Fruit fly (Drosophila melanogaster): ENCODE measurements around the gene TfIIEbeta.

The TfIIEbeta gene

dm6 chr3L:4272167-4272773, 14.6 kb upstream of the TfIIEbeta start (continued):
- TF ChIP-seq ara (GFP tag; IDR thresholded peaks at IDR 0.05) (peak; percentile 19; the same call in 1 of the 2 replicates), PHDP (tag; optimal IDR thresholded peaks at IDR 0.05) (no peak), ATbp (GFP tag; optimal IDR thresholded peaks at IDR 0.05) (peak; percentile 62), Nf-YB (GFP tag; optimal IDR thresholded peaks at IDR 0.05) (peak; percentile 18), dmrt11E (tag; optimal IDR thresholded peaks at IDR 0.05) (peak; percentile 54), CG2875 (GFP tag; optimal IDR thresholded peaks at IDR 0.05) (peak; percentile 64), CG17359 (tag; optimal IDR thresholded peaks at IDR 0.05) (peak; percentile 18), CG2202 (tag; optimal IDR thresholded peaks at IDR 0.05) (peak; percentile 71)

- no peak for TF ChIP-seq Nf-YC (tag; optimal IDR thresholded peaks at IDR 0.05)
- TF ChIP-seq prd (optimal IDR thresholded peaks at IDR 0.05): no peak
- TF ChIP-seq prd (GFP tag; IDR thresholded peaks at IDR 0.05): no peak
- TF ChIP-seq CG11456 (GFP tag; IDR thresholded peaks at IDR 0.05): no peak
- peak; percentile 88 for TF ChIP-seq gfzf (GFP tag; optimal IDR thresholded peaks at IDR 0.05)
- peak; percentile 24 for TF ChIP-seq CG1603 (tag; optimal IDR thresholded peaks at IDR 0.05)
- TF ChIP-seq CG32767 (GFP tag; IDR thresholded peaks at IDR 0.05): no peak
- TF ChIP-seq HLHmδ (GFP tag; optimal IDR thresholded peaks at IDR 0.05): no peak
- TF ChIP-seq CG6791 (GFP tag; IDR thresholded peaks at IDR 0.05; ENCODE audit: partially characterized antibody): no peak
- TF ChIP-seq ind (GFP tag; optimal IDR thresholded peaks at IDR 0.05): no peak
- TF ChIP-seq kah (GFP tag; optimal IDR thresholded peaks at IDR 0.05): peak; percentile 88
- no peak for TF ChIP-seq Hand (GFP tag; optimal IDR thresholded peaks at IDR 0.05)
- TF ChIP-seq Tbp (GFP tag; optimal IDR thresholded peaks at IDR 0.05): no peak
- TF ChIP-seq CG32532 (GFP tag; IDR thresholded peaks at IDR 0.05): no peak
- no peak for TF ChIP-seq CG16815 (GFP tag; optimal IDR thresholded peaks at IDR 0.05)
- no peak for TF ChIP-seq PHDP (tag; optimal IDR thresholded peaks at IDR 0.05)
- peak; percentile 26; the same call in 1 of the 3 replicates for TF ChIP-seq CG34422 (GFP tag; IDR thresholded peaks at IDR 0.05)
- no peak for TF ChIP-seq CG33557 (GFP tag; optimal IDR thresholded peaks at IDR 0.05)
- no peak for TF ChIP-seq her (GFP tag; optimal IDR thresholded peaks at IDR 0.05)
- no peak for TF ChIP-seq CG1792 (GFP tag; optimal IDR thresholded peaks at IDR 0.05)
- no peak for TF ChIP-seq CG17385 (GFP tag; optimal IDR thresholded peaks at IDR 0.05)
- no peak for TF ChIP-seq CG4404 (GFP tag; IDR thresholded peaks at IDR 0.05)
- peak; percentile 43 for TF ChIP-seq CG4617 (GFP tag; optimal IDR thresholded peaks at IDR 0.05; ENCODE audit: borderline replicate concordance)
- no peak for TF ChIP-seq Pdp1 (GFP tag; optimal IDR thresholded peaks at IDR 0.05)
- no peak for TF ChIP-seq Fer2 (tag; optimal IDR thresholded peaks at IDR 0.05)
- TF ChIP-seq kay (GFP tag; optimal IDR thresholded peaks at IDR 0.05): no peak
- no peak for TF ChIP-seq Oli (tag; optimal IDR thresholded peaks at IDR 0.05)
- no peak for TF ChIP-seq lmd (GFP tag; IDR thresholded peaks at IDR 0.05)
- no peak for TF ChIP-seq ken (GFP tag; IDR thresholded peaks at IDR 0.05)
- TF ChIP-seq CG6272 (GFP tag; IDR thresholded peaks at IDR 0.05): no peak
- TF ChIP-seq ash1 (GFP tag; optimal IDR thresholded peaks at IDR 0.05): no peak
- no peak for TF ChIP-seq Awh (GFP tag; IDR thresholded peaks at IDR 0.05)
- TF ChIP-seq bigmax (GFP tag; optimal IDR thresholded peaks at IDR 0.05): no peak
- TF ChIP-seq CG11723 (GFP tag; optimal IDR thresholded peaks at IDR 0.05): no peak
- no peak for TF ChIP-seq twi (tag; optimal IDR thresholded peaks at IDR 0.05)
- TF ChIP-seq Ptx1 (GFP tag; IDR thresholded peaks at IDR 0.05): no peak
- TF ChIP-seq cato (GFP tag; optimal IDR thresholded peaks at IDR 0.05; ENCODE audit: borderline replicate concordance): no peak
- no peak for TF ChIP-seq ac (GFP tag; optimal IDR thresholded peaks at IDR 0.05)
- TF ChIP-seq CG8281 (tag; optimal IDR thresholded peaks at IDR 0.05): peak; percentile 16
- TF ChIP-seq rib (GFP tag; IDR thresholded peaks at IDR 0.05): no peak
- no peak for TF ChIP-seq CG3995 (GFP tag; optimal IDR thresholded peaks at IDR 0.05)
- TF ChIP-seq CG13894 (tag; optimal IDR thresholded peaks at IDR 0.05): no peak
These were observed 9.0 kb upstream of the TfIIEbeta start, which contains the start of gene Ctl1 for dm6 chr3L:4277796-4278195. Gene Ctl1 (plus strand): TSS chr3L:4277962.
